Fruit fly (Drosophila melanogaster) whole organism, wandering third instar larva: ENCODE results near the gene Arl6IP1.

Source experiments
- Abd-B ChIP-seq: fragments of >200 bp; optimal IDR thresholded peaks from 2 replicates; lab custom pipeline; 2017; ENCODE audit warnings: missing biosample characterization, missing genetic modification characterization
- CG32264 ChIP-seq: fragments of 200-800 bp; sonication (Bioruptor generic); optimal IDR thresholded peaks from 2 replicates; lab custom pipeline; 2016; ENCODE audit warnings: missing biosample characterization, missing genetic modification characterization
- CG9705 ChIP-seq: fragments of 200-800 bp; sonication (Bioruptor generic); optimal IDR thresholded peaks from 2 replicates; lab custom pipeline; 2018; ENCODE audit warnings: missing biosample characterization, mild to moderate bottlenecking, missing genetic modification characterization
- Dfd ChIP-seq: fragments of >200 bp; optimal IDR thresholded peaks from 2 replicates; lab custom pipeline; 2017; ENCODE audit warnings: missing biosample characterization, missing genetic modification characterization
- Dif ChIP-seq: fragments of 200-275, 200-300 bp; sonication (Bioruptor generic); optimal IDR thresholded peaks from 2 replicates; lab custom pipeline; 2018; ENCODE audit warnings: missing biosample characterization, missing genetic modification characterization; ENCODE audit not compliant: partially characterized antibody
- HLH106 ChIP-seq: fragments of 200-800 bp; optimal IDR thresholded peaks from 3 replicates; lab custom pipeline; 2019; ENCODE audit warnings: missing biosample characterization, mild to moderate bottlenecking, missing genetic modification characterization, moderate library complexity
- Hnf4 ChIP-seq: fragments of 200-800 bp; sonication (Bioruptor generic); optimal IDR thresholded peaks from 2 replicates; lab custom pipeline; 2016; ENCODE audit warnings: missing biosample characterization, mild to moderate bottlenecking, missing genetic modification characterization
- Hr78 ChIP-seq: fragments of >200 bp; optimal IDR thresholded peaks from 2 replicates; lab custom pipeline; 2017; ENCODE audit warnings: missing biosample characterization, missing genetic modification characterization
- Jra ChIP-seq: sonication (Bioruptor generic); optimal IDR thresholded peaks from 2 replicates; lab custom pipeline; 2016; ENCODE audit warnings: missing biosample characterization, missing genetic modification characterization
- Myc ChIP-seq: fragments of >200 bp; optimal IDR thresholded peaks from 2 replicates; lab custom pipeline; 2017
- OdsH ChIP-seq: fragments of 200-800 bp; sonication (Bioruptor generic); optimal IDR thresholded peaks from 2 replicates; lab custom pipeline; 2016; ENCODE audit warnings: missing biosample characterization, mild to moderate bottlenecking, missing genetic modification characterization
- Rel ChIP-seq, 2 experiments: fragments of 200-800 bp; sonication (Bioruptor generic) in 1 of 2; optimal IDR thresholded peaks; 2 replicates in 1 of 2; 3 replicates in 1 of 2; lab custom pipeline; 2016 to 2019; ENCODE audit warnings: mild to moderate bottlenecking in 2 of 2, missing biosample characterization in 2 of 2, missing genetic modification characterization in 2 of 2, moderate library complexity in 1 of 2
- Vsx2 ChIP-seq: fragments of 200-300, 225-300 bp; sonication (Bioruptor generic); optimal IDR thresholded peaks from 2 replicates; lab custom pipeline; 2018; ENCODE audit warnings: missing biosample characterization, missing genetic modification characterization; ENCODE audit not compliant: partially characterized antibody
- br ChIP-seq: fragments of 200-800 bp; sonication (Bioruptor generic); optimal IDR thresholded peaks from 2 replicates; lab custom pipeline; 2016; ENCODE audit warnings: missing biosample characterization, missing genetic modification characterization
- dl ChIP-seq, 2 experiments: fragments of 175-275, 200-275 bp in 1 of 2; fragments of 200-275 bp in 1 of 2; sonication (Bioruptor generic); optimal IDR thresholded peaks; lab custom pipeline; 2018; ENCODE audit warnings: mild to moderate bottlenecking in 2 of 2, missing biosample characterization in 2 of 2, missing genetic modification characterization in 2 of 2, moderate library complexity in 2 of 2; ENCODE audit not compliant: partially characterized antibody in 2 of 2, insufficient read depth in 1 of 2
- dmrt93B ChIP-seq: fragments of 200-800 bp; sonication (Bioruptor generic); optimal IDR thresholded peaks from 2 replicates; lab custom pipeline; 2018; ENCODE audit warnings: missing biosample characterization, mild to moderate bottlenecking, missing genetic modification characterization
- dsf ChIP-seq: sonication (Bioruptor generic); optimal IDR thresholded peaks from 2 replicates; lab custom pipeline; 2016; ENCODE audit warnings: missing biosample characterization, missing genetic modification characterization, borderline replicate concordance
- ey ChIP-seq: fragments of 200-800 bp; sonication (Bioruptor generic); optimal IDR thresholded peaks from 2 replicates; lab custom pipeline; 2016; ENCODE audit warnings: missing biosample characterization, missing genetic modification characterization
- foxo ChIP-seq, 2 experiments: fragments of 200-800 bp; sonication (Bioruptor generic); optimal IDR thresholded peaks; 2 replicates in 1 of 2; 3 replicates in 1 of 2; lab custom pipeline; 2016 to 2017; ENCODE audit warnings: missing biosample characterization in 2 of 2, missing genetic modification characterization in 2 of 2
- fru ChIP-seq: fragments of 200-800 bp; sonication (Bioruptor generic); optimal IDR thresholded peaks from 3 replicates; lab custom pipeline; 2016; ENCODE audit warnings: missing biosample characterization, mild to moderate bottlenecking, missing genetic modification characterization
- h ChIP-seq: fragments of 200-800 bp; sonication (Bioruptor generic); optimal IDR thresholded peaks from 3 replicates; lab custom pipeline; 2016; ENCODE audit warnings: missing biosample characterization, mild to moderate bottlenecking, missing genetic modification characterization
- jim ChIP-seq: fragments of 175-275, 200-325 bp; sonication (Bioruptor generic); optimal IDR thresholded peaks from 2 replicates; lab custom pipeline; 2016; ENCODE audit warnings: missing biosample characterization, mild to moderate bottlenecking, missing genetic modification characterization
- lola ChIP-seq: fragments of >200 bp; optimal IDR thresholded peaks from 2 replicates; lab custom pipeline; 2017; ENCODE audit warnings: missing biosample characterization, missing genetic modification characterization
- pan ChIP-seq: fragments of >200 bp; optimal IDR thresholded peaks from 2 replicates; lab custom pipeline; 2017
- psq ChIP-seq: fragments of 200-800 bp; sonication (Bioruptor generic); optimal IDR thresholded peaks from 3 replicates; lab custom pipeline; 2017; ENCODE audit warnings: missing biosample characterization, mild to moderate bottlenecking, missing genetic modification characterization, moderate library complexity
- rgr ChIP-seq: fragments of 200-800 bp; sonication (Bioruptor generic); optimal IDR thresholded peaks from 3 replicates; lab custom pipeline; 2016; ENCODE audit warnings: missing biosample characterization, mild to moderate bottlenecking, missing genetic modification characterization
- sage ChIP-seq: fragments of 200-800 bp; sonication (Bioruptor generic); optimal IDR thresholded peaks from 2 replicates; lab custom pipeline; 2016; ENCODE audit warnings: missing biosample characterization, mild to moderate bottlenecking, missing genetic modification characterization
- usp ChIP-seq: fragments of >200 bp; optimal IDR thresholded peaks from 2 replicates; lab custom pipeline; 2017; ENCODE audit warnings: missing biosample characterization, missing genetic modification characterization
- woc ChIP-seq: sonication (Bioruptor generic); optimal IDR thresholded peaks from 2 replicates; lab custom pipeline; 2016; ENCODE audit warnings: missing biosample characterization, mild to moderate bottlenecking, missing genetic modification characterization

Arl6IP1 gene

dm6 chr3R:16624750-16625549 lies 18.5 kb upstream of the Arl6IP1 start, which contains the start of gene Fas1 (continued):
- TF ChIP-seq sage (GFP tag; lab: Kevin White, UChicago) (peak; percentile 4), Myc (lab: Kevin White, UChicago) (peak; percentile 47), dl (GFP tag; optimal IDR thresholded peaks at IDR 0.05; lab: Kevin White, UChicago; ENCODE audit: insufficient read depth in 1 of 2, partially characterized antibody in 2 of 2) (no peak), dmrt93B (GFP tag; lab: Kevin White, UChicago) (no peak), dsf (no peak)

- TF ChIP-seq OdsH (GFP tag; lab: Kevin White, UChicago) (no peak), Hr78 (GFP tag; lab: Kevin White, UChicago) (no peak), fru (GFP tag; lab: Kevin White, UChicago) (no peak), dmrt93B (GFP tag; lab: Kevin White, UChicago) (no peak), foxo (GFP tag; optimal IDR thresholded peaks at IDR 0.05; lab: Kevin White, UChicago) (no peak), usp (GFP tag; lab: Kevin White, UChicago) (no peak), jim (no peak), Vsx2 (GFP tag; lab: Kevin White, UChicago) (no peak), Dfd (no peak), sage (GFP tag; lab: Kevin White, UChicago) (no peak), ey (no peak), psq (GFP tag; lab: Kevin White, UChicago) (peak; percentile 67), Myc (lab: Kevin White, UChicago) (no peak), Jra (GFP tag; lab: Kevin White, UChicago) (peak; percentile 76), dsf (no peak), dl (GFP tag; optimal IDR thresholded peaks at IDR 0.05; lab: Kevin White, UChicago; ENCODE audit: insufficient read depth in 1 of 2, partially characterized antibody in 2 of 2) (no peak), h (GFP tag; lab: Kevin White, UChicago) (no peak), CG32264 (GFP tag; lab: Kevin White, UChicago) (no peak)
Observed at dm6 chr3R:16625844-16626430, 17.5 kb upstream of the Arl6IP1 start.

- TF ChIP-seq br (GFP tag; lab: Kevin White, UChicago) (no peak), CG32264 (GFP tag; lab: Kevin White, UChicago) (no peak), rgr (no peak), woc (GFP tag; lab: Kevin White, UChicago) (no peak), dl (GFP tag; optimal IDR thresholded peaks at IDR 0.05; lab: Kevin White, UChicago; ENCODE audit: insufficient read depth in 1 of 2, partially characterized antibody in 2 of 2) (no peak), Abd-B (no peak), fru (GFP tag; lab: Kevin White, UChicago) (no peak), pan (lab: Kevin White, UChicago) (no peak), HLH106 (no peak), Dif (GFP tag; lab: Kevin White, UChicago) (no peak), OdsH (GFP tag; lab: Kevin White, UChicago) (no peak), lola (no peak)
- TF ChIP-seq, all 38 proteins: peak for 0
Observed at dm6 chr3R:16626899-16627432, 16.4 kb upstream of the Arl6IP1 start.

dm6 chr3R:16630564-16630963 lies 12.8 kb upstream of the Arl6IP1 start:
- no peak for TF ChIP-seq CG9705
- no peak for TF ChIP-seq woc (GFP tag; lab: Kevin White, UChicago)
- TF ChIP-seq ey: no peak
- TF ChIP-seq Dif (GFP tag; lab: Kevin White, UChicago): no peak
- TF ChIP-seq br (GFP tag; lab: Kevin White, UChicago): no peak
- TF ChIP-seq foxo (GFP tag; optimal IDR thresholded peaks at IDR 0.05; lab: Kevin White, UChicago): peak in 1 of 2 experiments; percentile 10
- no peak for TF ChIP-seq Jra (GFP tag; lab: Kevin White, UChicago)
- no peak for TF ChIP-seq jim
- no peak for TF ChIP-seq sage (GFP tag; lab: Kevin White, UChicago)
- TF ChIP-seq Hnf4 (GFP tag; lab: Kevin White, UChicago): no peak
- TF ChIP-seq Hr78 (GFP tag; lab: Kevin White, UChicago): no peak
- TF ChIP-seq h (GFP tag; lab: Kevin White, UChicago): no peak
- TF ChIP-seq psq (GFP tag; lab: Kevin White, UChicago): peak; percentile 5
- no peak for TF ChIP-seq Vsx2 (GFP tag; lab: Kevin White, UChicago)
- TF ChIP-seq Rel (GFP tag; optimal IDR thresholded peaks at IDR 0.05; lab: Kevin White, UChicago): no peak
- TF ChIP-seq Rel (tag; optimal IDR thresholded peaks at IDR 0.05; lab: Kevin White, UChicago): no peak
- no peak for TF ChIP-seq usp (GFP tag; lab: Kevin White, UChicago)
